Fruit fly (Drosophila melanogaster) whole organism, adult: Measurements from ENCODE around the gene Tcs4.

Experiments used
- CG11617 ChIP-seq: fragments of 200-800 bp; sonication (Bioruptor generic); optimal IDR thresholded peaks from 2 replicates; lab custom pipeline; 2017; ENCODE audit warnings: mild to moderate bottlenecking, missing biosample characterization, missing genetic modification reagents, missing genetic modification characterization
- CG12768 ChIP-seq: fragments of 200-800 bp; sonication (Bioruptor generic); optimal IDR thresholded peaks from 2 replicates; lab custom pipeline; 2017; ENCODE audit warnings: missing biosample characterization, missing genetic modification characterization, mild to moderate bottlenecking, moderate library complexity, missing genetic modification reagents
- CG14711 ChIP-seq: fragments of 200-800 bp; sonication (Bioruptor generic); optimal IDR thresholded peaks from 2 replicates; lab custom pipeline; 2018; ENCODE audit warnings: missing biosample characterization, mild to moderate bottlenecking, missing genetic modification characterization, moderate library complexity
- CG1620 ChIP-seq: fragments of 200-800 bp; sonication (Bioruptor generic); optimal IDR thresholded peaks from 2 replicates; lab custom pipeline; 2016; ENCODE audit warnings: missing biosample characterization, missing genetic modification characterization
- CG33017 ChIP-seq: fragments of 200-800 bp; sonication (Bioruptor generic); optimal IDR thresholded peaks from 2 replicates; lab custom pipeline; 2018; ENCODE audit warnings: missing biosample characterization, mild to moderate bottlenecking, missing genetic modification characterization, moderate library complexity
- CG5204 ChIP-seq: fragments of 200-800 bp; sonication (Bioruptor generic); optimal IDR thresholded peaks from 2 replicates; lab custom pipeline; 2016; ENCODE audit warnings: missing biosample characterization, missing genetic modification characterization
- CG7045 ChIP-seq: fragments of 200-800 bp; sonication (Bioruptor generic); optimal IDR thresholded peaks from 2 replicates; lab custom pipeline; 2017; ENCODE audit warnings: missing biosample characterization, mild to moderate bottlenecking, missing genetic modification characterization
- CG7101 ChIP-seq: fragments of 200-800 bp; sonication (Bioruptor generic); optimal IDR thresholded peaks from 2 replicates; lab custom pipeline; 2018; ENCODE audit warnings: missing biosample characterization, mild to moderate bottlenecking, missing genetic modification characterization, moderate library complexity
- Clk ChIP-seq: fragments of 200-800 bp; sonication (Bioruptor generic); optimal IDR thresholded peaks from 2 replicates; lab custom pipeline; 2017; ENCODE audit warnings: missing biosample characterization, missing genetic modification characterization
- Crg-1 ChIP-seq: fragments of 200-800 bp; sonication (Bioruptor generic); optimal IDR thresholded peaks from 2 replicates; lab custom pipeline; 2016; ENCODE audit warnings: missing biosample characterization, missing genetic modification characterization
- Hr96 ChIP-seq: fragments of 200-800 bp; sonication (Bioruptor generic); optimal IDR thresholded peaks from 2 replicates; lab custom pipeline; 2016; ENCODE audit warnings: missing biosample characterization, missing genetic modification characterization
- Mnt ChIP-seq: fragments of 200-800 bp; sonication (Bioruptor generic); optimal IDR thresholded peaks from 2 replicates; lab custom pipeline; 2016; ENCODE audit warnings: missing biosample characterization, mild to moderate bottlenecking, missing genetic modification characterization
- bab1 ChIP-seq: fragments of 200-800 bp; sonication (Bioruptor generic); optimal IDR thresholded peaks from 3 replicates; lab custom pipeline; 2019; ENCODE audit warnings: missing biosample characterization, mild to moderate bottlenecking, missing genetic modification characterization, moderate library complexity
- cic ChIP-seq: fragments of 200-800 bp; sonication (Bioruptor generic); optimal IDR thresholded peaks from 2 replicates; lab custom pipeline; 2017; ENCODE audit warnings: missing biosample characterization, mild to moderate bottlenecking, missing genetic modification characterization, moderate library complexity
- cnc ChIP-seq, 2 experiments: fragments of >200 bp; optimal IDR thresholded peaks; 2 replicates each; lab custom pipeline; 2017
- kay ChIP-seq: fragments of 200-800 bp; sonication (Bioruptor generic); peaks from one replicate; lab custom pipeline; 2016; ENCODE audit warnings: missing biosample characterization, missing genetic modification characterization, borderline replicate concordance
- ovo ChIP-seq: fragments of 200-800 bp; sonication (Bioruptor generic); optimal IDR thresholded peaks from 2 replicates; lab custom pipeline; 2016; ENCODE audit warnings: missing biosample characterization, missing genetic modification characterization
- pad ChIP-seq: fragments of 200-800 bp; sonication (Bioruptor generic); optimal IDR thresholded peaks from 3 replicates; lab custom pipeline; 2017; ENCODE audit warnings: missing biosample characterization, missing genetic modification characterization, mild to moderate bottlenecking, moderate library complexity, missing genetic modification reagents
- tj ChIP-seq: fragments of 200-800 bp; sonication (Bioruptor generic); optimal IDR thresholded peaks from 3 replicates; lab custom pipeline; 2017; ENCODE audit warnings: missing biosample characterization, mild to moderate bottlenecking, missing genetic modification characterization, moderate library complexity
- toe ChIP-seq: fragments of 200-800 bp; sonication (Bioruptor generic); optimal IDR thresholded peaks from 2 replicates; lab custom pipeline; 2016; ENCODE audit warnings: missing biosample characterization, missing genetic modification characterization

Gene Tcs4

dm6 chrX:19679207-19679606 is 22.3 kb downstream of the Tcs4 start:
- no peak for TF ChIP-seq CG14711 (tag; lab: Kevin White, UChicago)
- no peak for TF ChIP-seq CG7101 (tag; lab: Kevin White, UChicago)
- TF ChIP-seq cnc (optimal IDR thresholded peaks at IDR 0.05; lab: Kevin White, UChicago) = no peak
- TF ChIP-seq CG5204 (GFP tag; lab: Kevin White, UChicago) = no peak
- no peak for TF ChIP-seq Hr96
- no peak for TF ChIP-seq Mnt
- no peak for TF ChIP-seq ovo (GFP tag; lab: Kevin White, UChicago)
- TF ChIP-seq kay (GFP tag; lab: Kevin White, UChicago) = no peak
- no peak for TF ChIP-seq Crg-1 (GFP tag; lab: Kevin White, UChicago)
- TF ChIP-seq Clk (GFP tag; lab: Kevin White, UChicago) = no peak
- TF ChIP-seq CG11617 (GFP tag; lab: Kevin White, UChicago) = no peak
- no peak for TF ChIP-seq bab1
- no peak for TF ChIP-seq CG1620 (GFP tag; lab: Kevin White, UChicago)

dm6 chrX:19675662-19676061 is 25.9 kb downstream of the Tcs4 start, which contains the start of gene et:
et (minus strand) TSS chrX:19675891.
- TF ChIP-seq CG33017 (tag; lab: Kevin White, UChicago) (no peak), cnc (optimal IDR thresholded peaks at IDR 0.05; lab: Kevin White, UChicago) (no peak), CG5204 (GFP tag; lab: Kevin White, UChicago) (no peak)

dm6 chrX:19668405-19668804 is 33.1 kb downstream of the Tcs4 start:
- TF ChIP-seq CG14711 (tag; lab: Kevin White, UChicago) (peak; percentile 88), pad (GFP tag; lab: Kevin White, UChicago) (peak; percentile 83), Clk (GFP tag; lab: Kevin White, UChicago) (peak; percentile 84), CG12768 (GFP tag; lab: Kevin White, UChicago) (peak; percentile 96), tj (GFP tag; lab: Kevin White, UChicago) (peak; percentile 81), CG7045 (peak; percentile 91), CG1620 (GFP tag; lab: Kevin White, UChicago) (peak; percentile 96), cnc (optimal IDR thresholded peaks at IDR 0.05; lab: Kevin White, UChicago) (no peak), cic (GFP tag; lab: Kevin White, UChicago) (peak; percentile 44), Mnt (peak; percentile 94), bab1 (peak; percentile 90), Crg-1 (GFP tag; lab: Kevin White, UChicago) (peak; percentile 93), CG5204 (GFP tag; lab: Kevin White, UChicago) (peak; percentile 95), toe (GFP tag; lab: Kevin White, UChicago) (peak; percentile 91), CG33017 (tag; lab: Kevin White, UChicago) (peak; percentile 93), ovo (GFP tag; lab: Kevin White, UChicago) (peak; percentile 91), Hr96 (peak; percentile 98), CG11617 (GFP tag; lab: Kevin White, UChicago) (peak; percentile 94), kay (GFP tag; lab: Kevin White, UChicago) (peak; percentile 99), CG7101 (tag; lab: Kevin White, UChicago) (peak; percentile 98)

dm6 chrX:19667444-19668104 is 34.0 kb downstream of the Tcs4 start:
- TF ChIP-seq Hr96 = no peak
- peak; percentile 11 for TF ChIP-seq cic (GFP tag; lab: Kevin White, UChicago)

- TF ChIP-seq tj (GFP tag; lab: Kevin White, UChicago) = peak; percentile 71
- peak; percentile 43 for TF ChIP-seq CG14711 (tag; lab: Kevin White, UChicago)
- peak; percentile 8 for TF ChIP-seq Clk (GFP tag; lab: Kevin White, UChicago)
- peak; percentile 84 for TF ChIP-seq cic (GFP tag; lab: Kevin White, UChicago)
- peak; percentile 51 for TF ChIP-seq pad (GFP tag; lab: Kevin White, UChicago)
- TF ChIP-seq Hr96 = peak; percentile 79
- peak; percentile 25 for TF ChIP-seq CG11617 (GFP tag; lab: Kevin White, UChicago)
- peak; percentile 69 for TF ChIP-seq Mnt
- no peak for TF ChIP-seq Crg-1 (GFP tag; lab: Kevin White, UChicago)
- TF ChIP-seq kay (GFP tag; lab: Kevin White, UChicago) = peak; percentile 61
- peak; percentile 68 for TF ChIP-seq bab1
- TF ChIP-seq toe (GFP tag; lab: Kevin White, UChicago) = peak; percentile 35
- no peak for TF ChIP-seq cnc (optimal IDR thresholded peaks at IDR 0.05; lab: Kevin White, UChicago)
- peak; percentile 80 for TF ChIP-seq CG1620 (GFP tag; lab: Kevin White, UChicago)
- TF ChIP-seq CG7101 (tag; lab: Kevin White, UChicago) = peak; percentile 63
- peak; percentile 24 for TF ChIP-seq CG7045
- TF ChIP-seq CG33017 (tag; lab: Kevin White, UChicago) = no peak
- peak; percentile 45 for TF ChIP-seq CG12768 (GFP tag; lab: Kevin White, UChicago)
- TF ChIP-seq ovo (GFP tag; lab: Kevin White, UChicago) = no peak
- peak; percentile 46 for TF ChIP-seq CG5204 (GFP tag; lab: Kevin White, UChicago)
Measured at dm6 chrX:19666991-19667409, 34.6 kb downstream of the Tcs4 start, which contains the start of gene Zw. Zw (plus strand) TSS chrX:19667252.

dm6 chrX:19665684-19666141 is 35.8 kb downstream of the Tcs4 start:
- TF ChIP-seq cic (GFP tag; lab: Kevin White, UChicago) (peak; percentile 99), CG11617 (GFP tag; lab: Kevin White, UChicago) (peak; percentile 24), Clk (GFP tag; lab: Kevin White, UChicago) (no peak), CG1620 (GFP tag; lab: Kevin White, UChicago) (peak; percentile 49), ovo (GFP tag; lab: Kevin White, UChicago) (no peak), tj (GFP tag; lab: Kevin White, UChicago) (peak; percentile 48), cnc (optimal IDR thresholded peaks at IDR 0.05; lab: Kevin White, UChicago) (no peak), kay (GFP tag; lab: Kevin White, UChicago) (no peak), Hr96 (peak; percentile 43), pad (GFP tag; lab: Kevin White, UChicago) (no peak), CG7045 (no peak), CG33017 (tag; lab: Kevin White, UChicago) (no peak), CG5204 (GFP tag; lab: Kevin White, UChicago) (no peak), CG14711 (tag; lab: Kevin White, UChicago) (no peak), Mnt (peak; percentile 72), CG7101 (tag; lab: Kevin White, UChicago) (peak; percentile 31), bab1 (peak; percentile 72), CG12768 (GFP tag; lab: Kevin White, UChicago) (peak; percentile 28), Crg-1 (GFP tag; lab: Kevin White, UChicago) (no peak), toe (GFP tag; lab: Kevin White, UChicago) (peak; percentile 2)
